Fruit fly (Drosophila melanogaster): ENCODE results near the gene Polr3F.

Polr3F gene

DNA sequence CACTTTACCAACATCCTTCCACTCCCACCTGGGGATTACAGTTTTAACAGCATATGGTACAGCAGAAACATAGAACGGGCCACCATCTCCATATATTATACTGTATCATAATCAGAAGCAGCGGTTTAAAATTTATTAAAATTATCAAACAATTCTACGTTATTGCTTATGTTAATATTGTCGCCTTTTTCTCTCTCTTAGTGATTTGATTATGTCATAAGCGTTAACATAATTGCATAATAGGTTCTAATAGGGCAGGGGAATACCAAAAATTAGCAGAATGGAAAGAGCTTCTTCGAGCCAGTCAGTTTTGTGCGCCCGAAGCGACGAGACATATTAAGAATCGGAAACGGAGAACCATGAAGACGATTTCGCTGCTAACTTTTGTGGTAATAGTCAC, 35.5 kb downstream of the Polr3F start, which contains the start of gene CG13862:
CG13862 (plus strand) TSS at position 301 of the 400 bp plus-strand sequence.
- no peak for TF ChIP-seq CG10631 (GFP tag; optimal IDR thresholded peaks at IDR 0.05)

dm6 chr3R:22330512-22331119, 36.6 kb downstream of the Polr3F start, which contains the start of gene CG33721:
CG33721 (plus strand) TSS chr3R:22331069.
- TF ChIP-seq Eip78C (GFP tag) (peak; percentile 1), lz (GFP tag; optimal IDR thresholded peaks at IDR 0.05) (no peak)

dm6 chr3R:22328665-22329350, 38.4 kb downstream of the Polr3F start, which contains the start of gene CG7080:
CG7080 (plus strand) TSS chr3R:22329300.
- TF ChIP-seq CG9139 (GFP tag; optimal IDR thresholded peaks at IDR 0.05), result no peak
- peak; percentile 80 for TF ChIP-seq svp (GFP tag)
- peak; percentile 36 for TF ChIP-seq Sox102F (GFP tag; optimal IDR thresholded peaks at IDR 0.05)
- TF ChIP-seq Hr39 (GFP tag; optimal IDR thresholded peaks at IDR 0.05), result no peak
- TF ChIP-seq acj6 (GFP tag; optimal IDR thresholded peaks at IDR 0.05), result peak; percentile 11
- TF ChIP-seq Sox14 (GFP tag; optimal IDR thresholded peaks at IDR 0.05), result no peak
- TF ChIP-seq ss (GFP tag; optimal IDR thresholded peaks at IDR 0.05), result no peak
- TF ChIP-seq CG15336 (GFP tag; IDR thresholded peaks at IDR 0.05), result no peak
- TF ChIP-seq esn (GFP tag; optimal IDR thresholded peaks at IDR 0.05), result peak; percentile 37
- TF ChIP-seq Ets21C (GFP tag; optimal IDR thresholded peaks at IDR 0.05), result no peak
- TF ChIP-seq CG6854 (GFP tag; optimal IDR thresholded peaks at IDR 0.05), result no peak
- TF ChIP-seq fd85E (GFP tag; optimal IDR thresholded peaks at IDR 0.05), result no peak
- peak; percentile 23 for TF ChIP-seq Smox (GFP tag; optimal IDR thresholded peaks at IDR 0.05)
- peak; percentile 17 for TF ChIP-seq OdsH (GFP tag; optimal IDR thresholded peaks at IDR 0.05)
- TF ChIP-seq Lpt (GFP tag; optimal IDR thresholded peaks at IDR 0.05), result no peak
- peak; percentile 2 for TF ChIP-seq Blimp-1 (GFP tag; optimal IDR thresholded peaks at IDR 0.05)
- TF ChIP-seq dac (GFP tag; optimal IDR thresholded peaks at IDR 0.05), result no peak
- TF ChIP-seq CG10669 (GFP tag; optimal IDR thresholded peaks at IDR 0.05), result peak; percentile 1
- TF ChIP-seq Hr38 (GFP tag; optimal IDR thresholded peaks at IDR 0.05), result no peak
- TF ChIP-seq Sox15 (GFP tag; optimal IDR thresholded peaks at IDR 0.05), result no peak
- no peak for TF ChIP-seq CG3032 (tag; optimal IDR thresholded peaks at IDR 0.05)
- TF ChIP-seq CG6808 (GFP tag; optimal IDR thresholded peaks at IDR 0.05), result no peak
- no peak for TF ChIP-seq CG1621 (tag; optimal IDR thresholded peaks at IDR 0.05)
- no peak for TF ChIP-seq spab (GFP tag; optimal IDR thresholded peaks at IDR 0.05)
- TF ChIP-seq CG11902 (GFP tag; optimal IDR thresholded peaks at IDR 0.05), result no peak
- no peak for TF ChIP-seq fd59A (GFP tag; optimal IDR thresholded peaks at IDR 0.05)
- TF ChIP-seq eg (GFP tag; IDR thresholded peaks at IDR 0.05), result no peak
- peak; percentile 36 for TF ChIP-seq CG8632 (GFP tag; optimal IDR thresholded peaks at IDR 0.05)
- no peak for TF ChIP-seq dsx (GFP tag; optimal IDR thresholded peaks at IDR 0.05; ENCODE audit: poor library complexity, severe bottlenecking)
- no peak for TF ChIP-seq CG7368 (GFP tag; optimal IDR thresholded peaks at IDR 0.05)
- peak; percentile 80 for TF ChIP-seq Eip78C (GFP tag)
- TF ChIP-seq lz (GFP tag; optimal IDR thresholded peaks at IDR 0.05), result no peak
- TF ChIP-seq CG8119 (GFP tag; IDR thresholded peaks at IDR 0.05), result no peak
- TF ChIP-seq CG3919 (GFP tag; optimal IDR thresholded peaks at IDR 0.05), result peak; percentile 31
- TF ChIP-seq Met (GFP tag; optimal IDR thresholded peaks at IDR 0.05), result peak; percentile 53
- peak; percentile 12 for TF ChIP-seq achi (GFP tag; optimal IDR thresholded peaks at IDR 0.05)
- no peak for TF ChIP-seq CG8319 (GFP tag; optimal IDR thresholded peaks at IDR 0.05)
- peak; percentile 4 for TF ChIP-seq CG31627 (GFP tag; optimal IDR thresholded peaks at IDR 0.05)
- TF ChIP-seq CG16779 (tag; optimal IDR thresholded peaks at IDR 0.05), result no peak
- TF ChIP-seq Hr4 (GFP tag; optimal IDR thresholded peaks at IDR 0.05), result no peak
- TF ChIP-seq CG11762 (GFP tag; optimal IDR thresholded peaks at IDR 0.05; ENCODE audit: insufficient read depth), result no peak
- no peak for TF ChIP-seq CG6276 (GFP tag; optimal IDR thresholded peaks at IDR 0.05)
- peak; percentile 9 for TF ChIP-seq cyc (GFP tag; optimal IDR thresholded peaks at IDR 0.05)
- peak; percentile 40 for TF ChIP-seq topi (GFP tag; optimal IDR thresholded peaks at IDR 0.05)
- no peak for TF ChIP-seq CG4318 (GFP tag; optimal IDR thresholded peaks at IDR 0.05)
